Worm (Caenorhabditis elegans) whole organism, mixed stage, embryonic: ENCODE data around the gene clec-182.

Experiments used
- blmp-1 ChIP-seq: fragments of 150-350 bp; optimal IDR thresholded peaks from 2 replicates; lab custom pipeline; 2014; ENCODE audit warnings: missing biosample characterization, missing genetic modification characterization
- ces-1 ChIP-seq: fragments of 150-350 bp; optimal IDR thresholded peaks from 2 replicates; lab custom pipeline; 2014; ENCODE audit warnings: missing biosample characterization, missing genetic modification reagents, missing genetic modification characterization
- drap-1 ChIP-seq: fragments of 200-800 bp; sonication (Bioruptor generic); optimal IDR thresholded peaks from 3 replicates; lab custom pipeline; 2018; ENCODE audit warnings: mild to moderate bottlenecking, missing genetic modification characterization, missing compliant biosample characterization
- elt-1 ChIP-seq: sonication (generic microtip); optimal IDR thresholded peaks from 2 replicates; lab custom pipeline; 2017; ENCODE audit warnings: missing genetic modification characterization, mild to moderate bottlenecking, missing compliant biosample characterization, antibody characterized with exemption, moderate library complexity, borderline replicate concordance; ENCODE audit not compliant: insufficient read depth
- elt-3 ChIP-seq: fragments of 150-350 bp; optimal IDR thresholded peaks from 2 replicates; lab custom pipeline; 2014; ENCODE audit warnings: missing biosample characterization, missing genetic modification characterization
- ham-2 ChIP-seq: fragments of 200-800 bp; sonication (Bioruptor generic); optimal IDR thresholded peaks from 2 replicates; lab custom pipeline; 2018; ENCODE audit warnings: mild to moderate bottlenecking, missing genetic modification characterization, missing compliant biosample characterization
- mab-5 ChIP-seq: fragments of 150-350 bp; optimal IDR thresholded peaks from 2 replicates; lab custom pipeline; 2014; ENCODE audit warnings: missing biosample characterization, missing genetic modification characterization
- nhr-237 ChIP-seq: fragments of 150-350 bp; optimal IDR thresholded peaks from 2 replicates; lab custom pipeline; 2014; ENCODE audit warnings: missing biosample characterization, missing genetic modification characterization
- nhr-28 ChIP-seq: fragments of 150-350 bp; optimal IDR thresholded peaks from 2 replicates; lab custom pipeline; 2014; ENCODE audit warnings: missing biosample characterization, missing genetic modification characterization
- pha-4 ChIP-seq: fragments of 150-350 bp; optimal IDR thresholded peaks from 2 replicates; lab custom pipeline; 2018; ENCODE audit warnings: missing biosample characterization, missing genetic modification reagents, missing genetic modification characterization
- unc-62 ChIP-seq: fragments of 150-350 bp; optimal IDR thresholded peaks from 2 replicates; lab custom pipeline; 2014; ENCODE audit warnings: missing biosample characterization, missing genetic modification reagents, missing genetic modification characterization

DNA sequence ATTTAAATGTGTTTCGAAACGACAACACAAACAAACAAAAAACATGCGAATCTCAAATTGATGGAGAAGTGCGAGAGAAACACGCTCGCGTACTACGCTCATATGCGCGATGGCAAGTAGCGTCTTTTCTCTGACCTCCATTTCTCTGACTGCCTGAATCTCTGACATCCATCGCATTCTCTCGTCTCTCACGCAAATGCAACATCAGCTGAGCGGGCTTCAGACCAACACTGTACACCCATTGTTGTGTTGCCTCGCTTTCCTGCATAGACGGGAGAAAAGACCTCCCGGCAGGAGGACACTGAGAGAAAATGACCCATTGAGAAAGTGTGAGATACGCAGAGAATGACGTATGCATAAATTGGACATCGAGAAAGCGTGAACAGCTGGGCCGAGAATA, 16.0 kb downstream of the clec-182 start:
- peak; percentile 56 for TF ChIP-seq nhr-237 (tag; lab: Kevin White, UChicago)
- TF ChIP-seq blmp-1 (tag; lab: Kevin White, UChicago), result no peak
- peak; percentile 45 for TF ChIP-seq elt-1 (tag; lab: Kevin White, UChicago)
- TF ChIP-seq mab-5 (tag; lab: Kevin White, UChicago), result no peak
- TF ChIP-seq pha-4 (tag; lab: Kevin White, UChicago), result peak; percentile 77
- peak; percentile 5 for TF ChIP-seq elt-3 (tag; lab: Kevin White, UChicago)
- TF ChIP-seq nhr-28, result no peak
- TF ChIP-seq drap-1, result peak; percentile 75
- peak; percentile 53 for TF ChIP-seq ces-1 (GFP tag; lab: Kevin White, UChicago)
- TF ChIP-seq ham-2, result peak; percentile 98
- peak; percentile 84 for TF ChIP-seq unc-62 (GFP tag; lab: Kevin White, UChicago)
